Worm (Caenorhabditis elegans): ENCODE results near the gene gar-3.
A peak's percentile ranks its signal among the peaks of the same experiment; 100 is the strongest.

gar-3 gene

ce11 chrV:14615671-14616070 lies 36.2 kb upstream of the gar-3 start:
- TF ChIP-seq nhr-6 (tag; optimal IDR thresholded peaks at IDR 0.05) (no peak), mxl-2 (GFP tag; conservative IDR thresholded peaks at IDR 0.05) (no peak), daf-8 (GFP tag; IDR thresholded peaks at IDR 0.05) (no peak), egl-43 (GFP tag; IDR thresholded peaks at IDR 0.05) (no peak), pha-4 (GFP tag; IDR thresholded peaks at IDR 0.05) (no peak), pha-4 (tag; optimal IDR thresholded peaks at IDR 0.05) (no peak), mxl-3 (GFP tag; optimal IDR thresholded peaks at IDR 0.05) (no peak), ztf-7 (tag; optimal IDR thresholded peaks at IDR 0.05) (no peak), madf-5 (GFP tag; IDR thresholded peaks at IDR 0.05) (no peak), F37D6.2 (tag; optimal IDR thresholded peaks at IDR 0.05) (no peak), ZK546.5 (tag; optimal IDR thresholded peaks at IDR 0.05) (no peak), daf-16 (GFP tag; optimal IDR thresholded peaks at IDR 0.05) (no peak), daf-16 (tag; optimal IDR thresholded peaks at IDR 0.05) (no peak), ceh-20 (GFP tag; IDR thresholded peaks at IDR 0.05) (no peak), arid-1 (GFP tag; conservative IDR thresholded peaks at IDR 0.05) (no peak), ceh-32 (tag; optimal IDR thresholded peaks at IDR 0.05; ENCODE audit: poor library complexity) (no peak)

ce11 chrV:14614454-14614853 lies 34.9 kb upstream of the gar-3 start:
- TF ChIP-seq spr-1 (tag; optimal IDR thresholded peaks at IDR 0.05): no peak
- TF ChIP-seq mxl-2 (GFP tag; conservative IDR thresholded peaks at IDR 0.05): no peak
- TF ChIP-seq Y75B8A.6 (GFP tag; IDR thresholded peaks at IDR 0.05): no peak
- no peak for TF ChIP-seq nhr-237 (tag; optimal IDR thresholded peaks at IDR 0.05)
- TF ChIP-seq ZK337.2 (GFP tag; IDR thresholded peaks at IDR 0.05): no peak
- no peak for TF ChIP-seq zip-11 (GFP tag; IDR thresholded peaks at IDR 0.05)
- TF ChIP-seq dmd-6 (GFP tag; IDR thresholded peaks at IDR 0.05): no peak
- TF ChIP-seq fkh-10 (GFP tag; optimal IDR thresholded peaks at IDR 0.05): no peak

- TF ChIP-seq T26A8.4 (GFP tag; IDR thresholded peaks at IDR 0.05) (no peak), mxl-3 (GFP tag; optimal IDR thresholded peaks at IDR 0.05) (no peak), hif-1 (tag; optimal IDR thresholded peaks at IDR 0.05) (no peak), madf-9 (GFP tag; conservative IDR thresholded peaks at IDR 0.05) (no peak), Y105C5A.15 (GFP tag; IDR thresholded peaks at IDR 0.05) (no peak), tra-1 (GFP tag; IDR thresholded peaks at IDR 0.05) (no peak), T20F7.1 (GFP tag; optimal IDR thresholded peaks at IDR 0.05) (no peak), saeg-2 (GFP tag; IDR thresholded peaks at IDR 0.05) (no peak), mes-2 (tag; optimal IDR thresholded peaks at IDR 0.05; ENCODE audit: poor library complexity, severe bottlenecking) (peak; percentile 69), nhr-6 (tag; optimal IDR thresholded peaks at IDR 0.05) (peak; percentile 84), hlh-30 (tag; optimal IDR thresholded peaks at IDR 0.05; ENCODE audit: insufficient read depth) (peak; percentile 43), unc-39 (tag; optimal IDR thresholded peaks at IDR 0.05) (no peak), zag-1 (tag; optimal IDR thresholded peaks at IDR 0.05) (no peak), php-3 (GFP tag; IDR thresholded peaks at IDR 0.05) (no peak), Y75B8A.6 (GFP tag; IDR thresholded peaks at IDR 0.05) (no peak), daf-8 (GFP tag; IDR thresholded peaks at IDR 0.05) (no peak), lin-38 (GFP tag; IDR thresholded peaks at IDR 0.05) (peak; percentile 9; the same call in 1 of the 2 replicates), snpc-4 (tag; optimal IDR thresholded peaks at IDR 0.05) (no peak), egl-43 (GFP tag; IDR thresholded peaks at IDR 0.05) (no peak), nhr-76 (tag; optimal IDR thresholded peaks at IDR 0.05) (no peak), duxl-1 (tag; optimal IDR thresholded peaks at IDR 0.05; ENCODE audit: poor library complexity) (no peak), dpl-1 (GFP tag; optimal IDR thresholded peaks at IDR 0.05) (peak; percentile 49), nhr-48 (tag; optimal IDR thresholded peaks at IDR 0.05) (no peak), lin-13 (GFP tag; optimal IDR thresholded peaks at IDR 0.05) (no peak), dve-1 (tag; optimal IDR thresholded peaks at IDR 0.05; ENCODE audit: insufficient read depth) (peak; percentile 30), lir-3 (tag; optimal IDR thresholded peaks at IDR 0.05) (no peak), mep-1 (tag; optimal IDR thresholded peaks at IDR 0.05) (peak; percentile 42), unc-62 (GFP tag; optimal IDR thresholded peaks at IDR 0.05 in 1 of 2) (peak in 1 of 2 experiments; percentile 4), unc-62 (tag; optimal IDR thresholded peaks at IDR 0.05) (no peak), unc-130 (GFP tag; optimal IDR thresholded peaks at IDR 0.05) (no peak), lsy-2 (tag; optimal IDR thresholded peaks at IDR 0.05) (peak; percentile 90 to 99)
Measured at ce11 chrV:14612168-14612567, 32.6 kb upstream of the gar-3 start, which contains the start of the genes R11H6.5 and ccnk-1. Gene R11H6.5, minus strand, starts transcription at chrV:14612222. Gene ccnk-1, plus strand, starts transcription at chrV:14612548.

Measured in whole organism, L4 larva.